Fruit fly (Drosophila melanogaster) whole organism, embryonic: ENCODE data around the gene CG31463.

Experiments used
- Atf-2 ChIP-seq: fragments of 200-800 bp; sonication (Bioruptor generic); optimal IDR thresholded peaks from 2 replicates; lab custom pipeline; 2016; ENCODE audit warnings: missing biosample characterization, missing genetic modification characterization
- CG1024 ChIP-seq: fragments of 200-800 bp; sonication (Bioruptor generic); IDR thresholded peaks from 2 replicates; pipeline ENCODE4 v1.3.6; 2022; ENCODE audit warnings: missing biosample characterization, missing genetic modification characterization
- CG11456 ChIP-seq: fragments of 200-800 bp; sonication (Bioruptor generic); IDR thresholded peaks from 3 replicates; pipeline ENCODE4 v1.3.6; 2022; ENCODE audit warnings: missing biosample characterization, missing genetic modification characterization
- CG12071 ChIP-seq: fragments of 200-800 bp; sonication (Bioruptor generic); optimal IDR thresholded peaks from 3 replicates; lab custom pipeline; 2018; ENCODE audit warnings: missing biosample characterization, mild to moderate bottlenecking, missing genetic modification characterization
- CG15479 ChIP-seq: fragments of 200-800 bp; sonication (Bioruptor generic); optimal IDR thresholded peaks from 3 replicates; lab custom pipeline; 2019; ENCODE audit warnings: missing biosample characterization, mild to moderate bottlenecking, missing genetic modification characterization, moderate library complexity
- CG1647 ChIP-seq: fragments of 200-800 bp; sonication (Bioruptor generic); optimal IDR thresholded peaks from 3 replicates; lab custom pipeline; 2016; ENCODE audit warnings: missing biosample characterization, missing genetic modification characterization
- CG17385 ChIP-seq: fragments of 200-800 bp; sonication (Bioruptor generic); optimal IDR thresholded peaks from 3 replicates; lab custom pipeline; 2018; ENCODE audit warnings: missing biosample characterization, mild to moderate bottlenecking, missing genetic modification characterization
- CG17802 ChIP-seq: fragments of 200-800 bp; sonication (Bioruptor generic); optimal IDR thresholded peaks from 2 replicates; lab custom pipeline; 2018; ENCODE audit warnings: missing biosample characterization, mild to moderate bottlenecking, missing genetic modification characterization, moderate library complexity
- CG18476 ChIP-seq: fragments of 200-800 bp; sonication (Bioruptor generic); optimal IDR thresholded peaks from 2 replicates; lab custom pipeline; 2016; ENCODE audit warnings: missing biosample characterization, mild to moderate bottlenecking, missing genetic modification characterization
- CG2116 ChIP-seq: fragments of 200-800 bp; sonication (Bioruptor generic); optimal IDR thresholded peaks from 3 replicates; lab custom pipeline; 2018; ENCODE audit warnings: missing biosample characterization, mild to moderate bottlenecking, missing genetic modification characterization
- CG2199 ChIP-seq: fragments of 200-800 bp; sonication (Bioruptor generic); IDR thresholded peaks from 3 replicates; pipeline ENCODE4 v1.3.6; 2022; ENCODE audit warnings: missing biosample characterization, missing genetic modification characterization
- CG2712 ChIP-seq: fragments of 200-800 bp; optimal IDR thresholded peaks from 3 replicates; lab custom pipeline; 2019; ENCODE audit warnings: missing biosample characterization, mild to moderate bottlenecking, missing genetic modification characterization, moderate library complexity
- CG2889 ChIP-seq: fragments of 200-800 bp; sonication (Bioruptor generic); IDR thresholded peaks from 3 replicates; pipeline ENCODE4 v1.3.6; 2022; ENCODE audit warnings: missing biosample characterization, missing genetic modification characterization
- CG31365 ChIP-seq: fragments of 200-800 bp; sonication (Bioruptor generic); optimal IDR thresholded peaks from 2 replicates; lab custom pipeline; 2018; ENCODE audit warnings: missing biosample characterization, mild to moderate bottlenecking, missing genetic modification characterization
- CG32532 ChIP-seq: fragments of 200-800 bp; sonication (Bioruptor generic); IDR thresholded peaks from 2 replicates; pipeline ENCODE4 v1.3.6; 2022; ENCODE audit warnings: missing biosample characterization, missing genetic modification characterization
- CG3407 ChIP-seq: fragments of 200-800 bp; sonication (Bioruptor generic); optimal IDR thresholded peaks from 2 replicates; lab custom pipeline; 2018; ENCODE audit warnings: missing biosample characterization, mild to moderate bottlenecking, missing genetic modification characterization
- CG3838 ChIP-seq: fragments of 200-800 bp; sonication (Bioruptor generic); optimal IDR thresholded peaks from 3 replicates; lab custom pipeline; 2016; ENCODE audit warnings: missing biosample characterization, missing genetic modification characterization
- CG4707 ChIP-seq: fragments of 200-800 bp; sonication (Bioruptor generic); optimal IDR thresholded peaks from 2 replicates; lab custom pipeline; 2018; ENCODE audit warnings: missing biosample characterization, mild to moderate bottlenecking, missing genetic modification characterization, moderate library complexity
- CG4854 ChIP-seq: fragments of 200-800 bp; sonication (Bioruptor generic); optimal IDR thresholded peaks from 2 replicates; lab custom pipeline; 2016; ENCODE audit warnings: missing biosample characterization, missing genetic modification characterization, inconsistent platforms
- CG7839 ChIP-seq: fragments of 200-800 bp; sonication (Bioruptor generic); optimal IDR thresholded peaks from 3 replicates; lab custom pipeline; 2018; ENCODE audit warnings: missing biosample characterization, mild to moderate bottlenecking, missing genetic modification characterization, moderate library complexity
- CG8281 ChIP-seq: fragments of 200-800 bp; sonication (Bioruptor generic); optimal IDR thresholded peaks from 2 replicates; lab custom pipeline; 2018; ENCODE audit warnings: missing biosample characterization, mild to moderate bottlenecking, missing genetic modification characterization, moderate library complexity
- CG9727 ChIP-seq: fragments of 200-800 bp; sonication (Bioruptor generic); optimal IDR thresholded peaks from 3 replicates; lab custom pipeline; 2017; ENCODE audit warnings: missing biosample characterization, mild to moderate bottlenecking, missing genetic modification characterization
- Dbx ChIP-seq: fragments of 200-800 bp; sonication (Bioruptor generic); IDR thresholded peaks from 3 replicates; pipeline ENCODE4 v1.3.6; 2022; ENCODE audit warnings: missing biosample characterization, missing genetic modification characterization
- Deaf1 ChIP-seq: fragments of 200-800 bp; optimal IDR thresholded peaks from 3 replicates; lab custom pipeline; 2019; ENCODE audit warnings: missing biosample characterization, mild to moderate bottlenecking, missing genetic modification characterization, moderate library complexity
- Dfd ChIP-seq, 2 experiments: fragments of >200 bp; optimal IDR thresholded peaks; 2 replicates each; lab custom pipeline; 2017; ENCODE audit warnings: missing biosample characterization in 2 of 2, missing genetic modification characterization in 2 of 2
- Doc3 ChIP-seq: fragments of 200-800 bp; sonication (Bioruptor generic); IDR thresholded peaks from 3 replicates; pipeline ENCODE4 v1.3.6; 2022; ENCODE audit warnings: missing biosample characterization, missing genetic modification characterization; ENCODE audit not compliant: partially characterized antibody
- Ets65A ChIP-seq: fragments of 200-800 bp; sonication (Bioruptor generic); peaks from one replicate; lab custom pipeline; 2016; ENCODE audit warnings: missing biosample characterization, missing genetic modification characterization
- Fer2 ChIP-seq: fragments of 200-800 bp; sonication (Bioruptor generic); optimal IDR thresholded peaks from 2 replicates; lab custom pipeline; 2018; ENCODE audit warnings: missing biosample characterization, mild to moderate bottlenecking, missing genetic modification characterization, moderate library complexity
- H15 ChIP-seq: fragments of 200-800 bp; sonication (Bioruptor generic); IDR thresholded peaks from 3 replicates; pipeline ENCODE4 v1.3.6; 2022; ENCODE audit warnings: missing biosample characterization, missing genetic modification characterization
- PHDP ChIP-seq: fragments of 200-800 bp; sonication (Bioruptor generic); optimal IDR thresholded peaks from 3 replicates; lab custom pipeline; 2018; ENCODE audit warnings: missing biosample characterization, mild to moderate bottlenecking, missing genetic modification characterization, moderate library complexity
- Scr ChIP-seq: fragments of 200-800 bp; sonication (Bioruptor generic); IDR thresholded peaks from 2 replicates; pipeline ENCODE4 v1.3.6; 2022; ENCODE audit warnings: missing biosample characterization, missing genetic modification characterization; ENCODE audit not compliant: partially characterized antibody
- Sin3A ChIP-seq: fragments of >200 bp; optimal IDR thresholded peaks from 2 replicates; lab custom pipeline; 2018
- ab ChIP-seq: fragments of 200-800 bp; sonication (Bioruptor generic); optimal IDR thresholded peaks from 2 replicates; lab custom pipeline; 2016; ENCODE audit warnings: missing biosample characterization, missing genetic modification characterization
- ato ChIP-seq: fragments of 200-800 bp; sonication (Bioruptor generic); IDR thresholded peaks from 2 replicates; pipeline ENCODE4 v1.3.6; 2022; ENCODE audit warnings: missing biosample characterization, missing genetic modification characterization; ENCODE audit not compliant: partially characterized antibody
- bcd ChIP-seq: fragments of 200-800 bp; sonication (Bioruptor generic); optimal IDR thresholded peaks from 2 replicates; lab custom pipeline; 2017; ENCODE audit warnings: missing biosample characterization, mild to moderate bottlenecking, missing genetic modification characterization
- dati ChIP-seq: fragments of 200-800 bp; sonication (Bioruptor generic); IDR thresholded peaks from 2 replicates; pipeline ENCODE4 v1.3.6; 2022; ENCODE audit warnings: missing biosample characterization, missing genetic modification characterization
- dm ChIP-seq: fragments of 200-800 bp; sonication (Bioruptor generic); optimal IDR thresholded peaks from 3 replicates; lab custom pipeline; 2016; ENCODE audit warnings: missing biosample characterization, missing genetic modification characterization
- h ChIP-seq: fragments of >200 bp; optimal IDR thresholded peaks from 2 replicates; lab custom pipeline; 2017
- ham ChIP-seq: fragments of 200-800 bp; sonication (Bioruptor generic); IDR thresholded peaks from 2 replicates; pipeline ENCODE4 v1.3.6; 2022; ENCODE audit warnings: missing biosample characterization, missing genetic modification characterization
- nom ChIP-seq: fragments of 200-800 bp; sonication (Bioruptor generic); optimal IDR thresholded peaks from 2 replicates; lab custom pipeline; 2017; ENCODE audit warnings: missing biosample characterization, missing genetic modification characterization, mild to moderate bottlenecking, moderate library complexity, missing genetic modification reagents
- otp ChIP-seq: fragments of 200-800 bp; sonication (Bioruptor generic); IDR thresholded peaks from 3 replicates; pipeline ENCODE4, ENCODE4 v1.3.6; 2022; ENCODE audit warnings: missing biosample characterization, missing genetic modification characterization
- pan ChIP-seq, 4 experiments: fragments of >200 bp in 3 of 4; fragments of 200-800 bp in 1 of 4; sonication (Bioruptor generic) in 1 of 4; optimal IDR thresholded peaks in 3 of 4; IDR thresholded peaks in 1 of 4; 2 replicates each; pipeline versions ENCODE4 v1.3.6 to Lab custom; 2017 to 2022; ENCODE audit warnings: missing biosample characterization in 2 of 4, missing genetic modification characterization in 2 of 4, mixed read lengths in 1 of 4
- pita ChIP-seq: fragments of 200-800 bp; sonication (Bioruptor generic); optimal IDR thresholded peaks from 2 replicates; lab custom pipeline; 2017; ENCODE audit warnings: missing biosample characterization, mild to moderate bottlenecking, missing genetic modification characterization
- sens-2 ChIP-seq: fragments of 200-800 bp; sonication (Bioruptor generic); IDR thresholded peaks from 2 replicates; pipeline ENCODE4 v1.3.6; 2022; ENCODE audit warnings: missing biosample characterization, missing genetic modification characterization
- stc ChIP-seq: fragments of 200-800 bp; sonication (Bioruptor generic); IDR thresholded peaks from 2 replicates; pipeline ENCODE4 v1.3.6; 2022; ENCODE audit warnings: missing biosample characterization, missing genetic modification characterization
- tin ChIP-seq: fragments of 200-800 bp; sonication (Bioruptor generic); optimal IDR thresholded peaks from 3 replicates; lab custom pipeline; 2016; ENCODE audit warnings: missing biosample characterization, missing genetic modification characterization
- tll ChIP-seq, 2 experiments: fragments of 200-800 bp in 1 of 2; fragments of >200 bp in 1 of 2; sonication (Bioruptor generic) in 1 of 2; optimal IDR thresholded peaks; 2 replicates each; lab custom pipeline; 2017 to 2019; ENCODE audit warnings: missing biosample characterization in 2 of 2, missing genetic modification characterization in 2 of 2, mild to moderate bottlenecking in 1 of 2, moderate library complexity in 1 of 2
- toy ChIP-seq: fragments of 200-800 bp; sonication (Bioruptor generic); IDR thresholded peaks from 2 replicates; pipeline ENCODE4 v1.3.6; 2022; ENCODE audit warnings: missing biosample characterization, missing genetic modification characterization
- tup ChIP-seq: fragments of 200-800 bp; sonication (Bioruptor generic); optimal IDR thresholded peaks from 2 replicates; lab custom pipeline; 2016; ENCODE audit warnings: missing biosample characterization, mild to moderate bottlenecking, missing genetic modification characterization, moderate library complexity
- zen ChIP-seq: fragments of 200-800 bp; sonication (Bioruptor generic); optimal IDR thresholded peaks from 3 replicates; lab custom pipeline; 2018; ENCODE audit warnings: missing biosample characterization, mild to moderate bottlenecking, missing genetic modification characterization, moderate library complexity
- zf30C ChIP-seq: fragments of 200-800 bp; sonication (Bioruptor generic); optimal IDR thresholded peaks from 3 replicates; lab custom pipeline; 2018; ENCODE audit warnings: missing biosample characterization, mild to moderate bottlenecking, missing genetic modification characterization

The CG31463 gene

DNA sequence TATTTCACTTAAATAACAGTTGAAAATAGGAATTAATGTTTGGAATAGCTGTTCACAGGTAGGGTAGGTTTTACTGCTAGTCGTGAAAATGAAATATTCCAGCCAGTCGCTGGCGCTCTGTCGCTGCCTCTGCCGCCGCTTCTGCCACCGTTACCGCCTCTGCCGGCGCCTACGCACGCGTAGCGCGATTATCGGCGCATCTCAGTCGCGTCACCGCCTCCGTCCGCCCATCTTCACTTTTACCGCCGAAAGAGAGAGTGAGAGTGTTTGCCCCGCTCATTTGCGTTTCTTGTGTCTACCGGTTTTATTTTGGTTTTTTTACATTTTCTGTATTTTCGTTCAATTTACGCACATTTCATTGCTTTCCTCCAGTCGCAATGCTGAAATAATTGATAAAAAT, 40.6 kb upstream of the CG31463 start:
- TF ChIP-seq Fer2 (tag; lab: Kevin White, UChicago), result no peak
- TF ChIP-seq CG3407 (GFP tag; lab: Kevin White, UChicago), result no peak
- TF ChIP-seq nom (GFP tag; lab: Kevin White, UChicago), result no peak
- TF ChIP-seq CG32532 (GFP tag; lab: Robert Waterston, UW), result no peak
- TF ChIP-seq ham (GFP tag; lab: Robert Waterston, UW), result no peak
- no peak for TF ChIP-seq stc (GFP tag; lab: Robert Waterston, UW)
- no peak for TF ChIP-seq h (lab: Kevin White, UChicago)
- TF ChIP-seq tin (GFP tag; lab: Kevin White, UChicago), result no peak
- no peak for TF ChIP-seq dm (GFP tag; lab: Kevin White, UChicago)
- no peak for TF ChIP-seq pan (optimal IDR thresholded peaks at IDR 0.05; lab: Kevin White, UChicago)
- peak in 1 of 2 experiments; percentile 4 for TF ChIP-seq pan (GFP tag; optimal IDR thresholded peaks at IDR 0.05 in 1 of 2, IDR thresholded peaks at IDR 0.05 in 1 of 2)
- TF ChIP-seq CG4707, result no peak
- TF ChIP-seq dati (GFP tag; lab: Robert Waterston, UW), result no peak
- TF ChIP-seq CG2116 (GFP tag; lab: Kevin White, UChicago), result no peak
- TF ChIP-seq CG15479 (GFP tag; lab: Kevin White, UChicago), result peak; percentile 95
- no peak for TF ChIP-seq PHDP (tag; lab: Kevin White, UChicago)
- no peak for TF ChIP-seq Deaf1
- TF ChIP-seq Sin3A (lab: Kevin White, UChicago), result no peak
- no peak for TF ChIP-seq CG1647 (GFP tag; lab: Kevin White, UChicago)
- no peak for TF ChIP-seq toy (GFP tag; lab: Robert Waterston, UW)
- no peak for TF ChIP-seq CG11456 (GFP tag; lab: Robert Waterston, UW)
- TF ChIP-seq ato, result no peak; the same call in 1 of the 2 replicates
- TF ChIP-seq CG1024 (GFP tag; lab: Robert Waterston, UW), result no peak
- peak; percentile 69; the same call in 1 of the 3 replicates for TF ChIP-seq CG2199 (GFP tag; lab: Robert Waterston, UW)
- no peak for TF ChIP-seq CG17385 (GFP tag; lab: Kevin White, UChicago)
- TF ChIP-seq Doc3 (GFP tag; lab: Robert Waterston, UW), result no peak
- TF ChIP-seq tll (GFP tag; optimal IDR thresholded peaks at IDR 0.05; lab: Kevin White, UChicago), result peak in 1 of 2 experiments; percentile 83
- TF ChIP-seq zf30C (GFP tag; lab: Kevin White, UChicago), result no peak
- no peak for TF ChIP-seq CG8281 (tag; lab: Kevin White, UChicago)
- TF ChIP-seq bcd (GFP tag; lab: Kevin White, UChicago), result no peak
- TF ChIP-seq otp (GFP tag; lab: Robert Waterston, UW), result no peak
- TF ChIP-seq H15, result no peak
- TF ChIP-seq CG2889 (GFP tag; lab: Robert Waterston, UW), result no peak
- TF ChIP-seq Ets65A (GFP tag; lab: Kevin White, UChicago), result peak; percentile 43
- TF ChIP-seq CG3838, result no peak
- no peak for TF ChIP-seq pita
- no peak for TF ChIP-seq CG9727
- no peak for TF ChIP-seq sens-2 (GFP tag; lab: Robert Waterston, UW)
- TF ChIP-seq CG2712 (tag; lab: Kevin White, UChicago), result no peak
- TF ChIP-seq CG18476, result no peak
- no peak for TF ChIP-seq CG4854 (GFP tag; lab: Kevin White, UChicago)
- TF ChIP-seq Atf-2 (GFP tag; lab: Kevin White, UChicago), result no peak
- no peak for TF ChIP-seq CG31365 (tag; lab: Kevin White, UChicago)
- peak; percentile 32 for TF ChIP-seq zen (tag; lab: Kevin White, UChicago)
- TF ChIP-seq Scr, result no peak
- TF ChIP-seq CG17802 (tag; lab: Kevin White, UChicago), result no peak
- TF ChIP-seq CG7839 (tag; lab: Kevin White, UChicago), result no peak
- no peak for TF ChIP-seq CG12071 (GFP tag; lab: Kevin White, UChicago)
- no peak for TF ChIP-seq ab (GFP tag; lab: Kevin White, UChicago)
- no peak for TF ChIP-seq Dbx (GFP tag; lab: Robert Waterston, UW)
- TF ChIP-seq tup, result no peak
- no peak for TF ChIP-seq Dfd (GFP tag; optimal IDR thresholded peaks at IDR 0.05; lab: Kevin White, UChicago)
